Worm (Caenorhabditis elegans) whole organism, L4 larva: Measurements from ENCODE around the gene Y75B12B.3.
A peak's percentile ranks its signal among the peaks of the same experiment; 100 is the strongest.

Experiments used
- D1046.2 ChIP-seq: fragments of 200-800 bp; sonication (Bioruptor generic); IDR thresholded peaks from 2 replicates; pipeline ENCODE4 v1.3.6; 2022; ENCODE audit warnings: missing genetic modification characterization, missing compliant biosample characterization
- F37D6.2 ChIP-seq: sonication (generic microtip); optimal IDR thresholded peaks from 2 replicates; lab custom pipeline; 2016; ENCODE audit warnings: mild to moderate bottlenecking, missing genetic modification characterization, missing compliant biosample characterization
- T26A8.4 ChIP-seq: fragments of 200-800 bp; sonication (Bioruptor generic); IDR thresholded peaks from 2 replicates; pipeline ENCODE4 v1.3.6; 2022; ENCODE audit warnings: missing genetic modification characterization, missing compliant biosample characterization
- Y105C5A.15 ChIP-seq: fragments of 200-800 bp; sonication (Bioruptor generic); IDR thresholded peaks from 2 replicates; pipeline ENCODE4 v1.3.6; 2022; ENCODE audit warnings: missing genetic modification characterization, missing compliant biosample characterization
- Y48G9A.11 ChIP-seq: fragments of 200-800 bp; sonication (Bioruptor generic); IDR thresholded peaks from 2 replicates; pipeline ENCODE4 v1.3.6; 2022; ENCODE audit warnings: missing genetic modification reagents, missing genetic modification characterization, missing compliant biosample characterization
- Y75B8A.6 ChIP-seq: fragments of 200-800 bp; sonication (Bioruptor generic); IDR thresholded peaks from 2 replicates; pipeline ENCODE4 v1.3.6; 2022; ENCODE audit warnings: missing genetic modification reagents, missing genetic modification characterization, missing compliant biosample characterization
- ZK337.2 ChIP-seq: fragments of 200-800 bp; sonication (Bioruptor generic); IDR thresholded peaks from 2 replicates; pipeline ENCODE4 v1.3.6; 2022; ENCODE audit warnings: missing genetic modification reagents, missing genetic modification characterization, missing compliant biosample characterization
- ZK546.5 ChIP-seq, 2 experiments: sonication (generic microtip); optimal IDR thresholded peaks; 2 replicates each; lab custom pipeline; 2017; ENCODE audit warnings: missing biosample characterization in 2 of 2, missing genetic modification characterization in 2 of 2
- aha-1 ChIP-seq: fragments of 150-350 bp; peaks from one replicate; lab custom pipeline; 2014; ENCODE audit warnings: missing biosample characterization, missing genetic modification characterization
- ama-1 ChIP-seq: fragments of 150-350 bp; optimal IDR thresholded peaks from 2 replicates; lab custom pipeline; 2014; ENCODE audit warnings: inconsistent platforms, mixed read lengths
- arid-1 ChIP-seq: fragments of 200-800 bp; sonication (Bioruptor generic); conservative IDR thresholded peaks from 2 replicates; pipeline ENCODE4 v1.3.6; 2022; ENCODE audit warnings: missing genetic modification reagents, missing genetic modification characterization, missing compliant biosample characterization
- ceh-20 ChIP-seq: fragments of 200-800 bp; sonication (Bioruptor generic); IDR thresholded peaks from 2 replicates; pipeline ENCODE4 v1.3.6; 2022; ENCODE audit warnings: missing genetic modification reagents, missing genetic modification characterization, missing compliant biosample characterization
- ceh-32 ChIP-seq: sonication (generic microtip); optimal IDR thresholded peaks from 2 replicates; lab custom pipeline; 2016; ENCODE audit warnings: mild to moderate bottlenecking, missing genetic modification characterization, missing compliant biosample characterization; ENCODE audit not compliant: poor library complexity
- ceh-82 ChIP-seq: sonication (generic microtip); optimal IDR thresholded peaks from 2 replicates; lab custom pipeline; 2017; ENCODE audit warnings: missing biosample characterization, missing genetic modification characterization
- ces-1 ChIP-seq: fragments of 150-350 bp; sonication (generic microtip); optimal IDR thresholded peaks from 4 replicates; lab custom pipeline; 2014; ENCODE audit warnings: missing biosample characterization, missing genetic modification reagents, missing genetic modification characterization
- ctbp-1 ChIP-seq: fragments of 200-800 bp; sonication (Bioruptor generic); IDR thresholded peaks from 2 replicates; pipeline ENCODE4 v1.3.6; 2022; ENCODE audit warnings: missing genetic modification reagents, missing genetic modification characterization, missing compliant biosample characterization
- daf-12 ChIP-seq: fragments of 150-350 bp; optimal IDR thresholded peaks from 2 replicates; lab custom pipeline; 2014; ENCODE audit warnings: missing biosample characterization, missing genetic modification reagents, missing genetic modification characterization
- daf-16 ChIP-seq, 3 experiments: sonication (generic microtip); optimal IDR thresholded peaks; 2 replicates each; lab custom pipeline; 2016 to 2017; ENCODE audit warnings: missing genetic modification characterization in 3 of 3, missing genetic modification reagents in 3 of 3, mild to moderate bottlenecking in 2 of 3, missing compliant biosample characterization in 2 of 3, missing biosample characterization in 1 of 3, moderate library complexity in 1 of 3
- dpl-1 ChIP-seq: fragments of 150-350 bp; optimal IDR thresholded peaks from 2 replicates; lab custom pipeline; 2014; ENCODE audit warnings: missing biosample characterization, missing genetic modification reagents, missing genetic modification characterization
- dve-1 ChIP-seq: sonication (generic microtip); optimal IDR thresholded peaks from 2 replicates; lab custom pipeline; 2017; ENCODE audit warnings: antibody characterized with exemption, mild to moderate bottlenecking, missing genetic modification characterization, missing compliant biosample characterization; ENCODE audit not compliant: insufficient read depth
- egl-27 ChIP-seq: sonication (generic microtip); optimal IDR thresholded peaks from 3 replicates; lab custom pipeline; 2017; ENCODE audit warnings: missing biosample characterization, missing genetic modification reagents, missing genetic modification characterization
- fkh-10 ChIP-seq: fragments of 150-350 bp; optimal IDR thresholded peaks from 2 replicates; lab custom pipeline; 2014; ENCODE audit warnings: missing biosample characterization, missing genetic modification reagents, missing genetic modification characterization
- hlh-11 ChIP-seq: fragments of 200-800 bp; sonication (Bioruptor generic); optimal IDR thresholded peaks from 2 replicates; lab custom pipeline; 2018; ENCODE audit warnings: mild to moderate bottlenecking, missing genetic modification characterization, missing compliant biosample characterization
- lim-7 ChIP-seq: fragments of 200-800 bp; sonication (Bioruptor generic); IDR thresholded peaks from 2 replicates; pipeline ENCODE4 v1.3.6; 2022; ENCODE audit warnings: missing genetic modification characterization, missing compliant biosample characterization
- lin-1 ChIP-seq: fragments of 200-800 bp; sonication (Bioruptor generic); IDR thresholded peaks from 2 replicates; pipeline ENCODE4 v1.3.6; 2022; ENCODE audit warnings: missing genetic modification reagents, missing genetic modification characterization, missing compliant biosample characterization
- lin-13 ChIP-seq: fragments of 150-350 bp; optimal IDR thresholded peaks from 2 replicates; lab custom pipeline; 2014; ENCODE audit warnings: missing biosample characterization, missing genetic modification reagents, missing genetic modification characterization
- lin-15B ChIP-seq: fragments of 150-350 bp; sonication (generic microtip); optimal IDR thresholded peaks from 3 replicates; lab custom pipeline; 2014; ENCODE audit warnings: missing biosample characterization, missing genetic modification characterization
- lin-29 ChIP-seq: fragments of 200-800 bp; sonication (Bioruptor generic); IDR thresholded peaks from 2 replicates; pipeline ENCODE4 v1.3.6; 2022; ENCODE audit warnings: missing genetic modification reagents, missing genetic modification characterization, missing compliant biosample characterization
- lir-3 ChIP-seq: sonication (generic microtip); optimal IDR thresholded peaks from 2 replicates; lab custom pipeline; 2016; ENCODE audit warnings: mild to moderate bottlenecking, missing genetic modification characterization, missing compliant biosample characterization
- lsy-2 ChIP-seq, 2 experiments: fragments of 150-350 bp in 1 of 2; sonication (generic microtip) in 1 of 2; optimal IDR thresholded peaks; 2 replicates each; lab custom pipeline; 2014 to 2017; ENCODE audit warnings: missing biosample characterization in 2 of 2, missing genetic modification characterization in 2 of 2
- mdl-1 ChIP-seq, 2 experiments: fragments of 150-350 bp in 1 of 2; sonication (generic microtip) in 1 of 2; optimal IDR thresholded peaks; 2 replicates each; lab custom pipeline; 2014 to 2017; ENCODE audit warnings: missing biosample characterization in 2 of 2, missing genetic modification characterization in 2 of 2
- mdt-29 ChIP-seq: fragments of 200-800 bp; sonication (Bioruptor generic); IDR thresholded peaks from 2 replicates; pipeline ENCODE4 v1.3.6; 2022; ENCODE audit warnings: missing genetic modification reagents, missing genetic modification characterization, missing compliant biosample characterization
- mxl-2 ChIP-seq: fragments of 200-800 bp; sonication (Bioruptor generic); conservative IDR thresholded peaks from 2 replicates; pipeline ENCODE4 v1.3.6; 2022; ENCODE audit warnings: missing genetic modification reagents, missing genetic modification characterization, missing compliant biosample characterization
- mxl-3 ChIP-seq: fragments of 200-800 bp; sonication (Bioruptor generic); optimal IDR thresholded peaks from 2 replicates; lab custom pipeline; 2018; ENCODE audit warnings: mild to moderate bottlenecking, missing genetic modification characterization, missing compliant biosample characterization
- nhr-25 ChIP-seq: sonication (generic microtip); optimal IDR thresholded peaks from 2 replicates; lab custom pipeline; 2017; ENCODE audit warnings: missing genetic modification characterization, mild to moderate bottlenecking, missing compliant biosample characterization, antibody characterized with exemption, moderate library complexity, borderline replicate concordance; ENCODE audit not compliant: insufficient read depth
- nhr-28 ChIP-seq: fragments of 150-350 bp; optimal IDR thresholded peaks from 2 replicates; lab custom pipeline; 2014; ENCODE audit warnings: missing biosample characterization, missing genetic modification characterization
- nhr-6 ChIP-seq: fragments of 150-350 bp; optimal IDR thresholded peaks from 2 replicates; lab custom pipeline; 2014; ENCODE audit warnings: missing biosample characterization, missing genetic modification characterization
- nhr-77 ChIP-seq: fragments of 150-350 bp; optimal IDR thresholded peaks from 2 replicates; lab custom pipeline; 2014; ENCODE audit warnings: missing biosample characterization, missing genetic modification characterization
- pha-4 ChIP-seq, 2 experiments: fragments of 150-350 bp in 1 of 2; fragments of 200-800 bp in 1 of 2; sonication (Bioruptor generic) in 1 of 2; IDR thresholded peaks in 1 of 2; optimal IDR thresholded peaks in 1 of 2; 2 replicates each; pipeline versions ENCODE4 v1.3.6 to Lab custom; 2014 to 2022; ENCODE audit warnings: missing genetic modification characterization in 2 of 2, missing genetic modification reagents in 2 of 2, missing biosample characterization in 1 of 2, missing compliant biosample characterization in 1 of 2
- php-3 ChIP-seq: fragments of 200-800 bp; sonication (Bioruptor generic); IDR thresholded peaks from 2 replicates; pipeline ENCODE4 v1.3.6; 2022; ENCODE audit warnings: missing genetic modification reagents, missing genetic modification characterization, missing compliant biosample characterization
- rbr-2 ChIP-seq: sonication (generic microtip); optimal IDR thresholded peaks from 2 replicates; lab custom pipeline; 2016; ENCODE audit warnings: missing genotype, missing genetic modification characterization, missing compliant biosample characterization
- saeg-2 ChIP-seq: fragments of 200-800 bp; sonication (Bioruptor generic); IDR thresholded peaks from 2 replicates; pipeline ENCODE4 v1.3.6; 2022; ENCODE audit warnings: missing genetic modification reagents, missing genetic modification characterization, missing compliant biosample characterization
- sdz-12 ChIP-seq: fragments of 200-800 bp; sonication (Bioruptor generic); optimal IDR thresholded peaks from 2 replicates; lab custom pipeline; 2018; ENCODE audit warnings: mild to moderate bottlenecking, missing genetic modification characterization, missing compliant biosample characterization
- set-16 ChIP-seq: fragments of 200-800 bp; sonication (Bioruptor generic); IDR thresholded peaks from 2 replicates; pipeline ENCODE4 v1.3.6; 2022; ENCODE audit warnings: missing genetic modification reagents, missing genetic modification characterization, missing compliant biosample characterization
- skn-1 ChIP-seq: fragments of 150-350 bp; optimal IDR thresholded peaks from 2 replicates; lab custom pipeline; 2014; ENCODE audit warnings: missing biosample characterization, missing genetic modification characterization
- tra-1 ChIP-seq: fragments of 200-800 bp; sonication (Bioruptor generic); IDR thresholded peaks from 2 replicates; pipeline ENCODE4 v1.3.6; 2022; ENCODE audit warnings: missing genetic modification reagents, missing genetic modification characterization, missing compliant biosample characterization
- unc-130 ChIP-seq: sonication (generic microtip); optimal IDR thresholded peaks from 2 replicates; lab custom pipeline; 2016; ENCODE audit warnings: missing genetic modification reagents, missing genetic modification characterization, missing compliant biosample characterization
- unc-39 ChIP-seq: sonication (generic microtip); optimal IDR thresholded peaks from 2 replicates; lab custom pipeline; 2017; ENCODE audit warnings: missing biosample characterization, missing genetic modification characterization
- zag-1 ChIP-seq: fragments of 150-350 bp; optimal IDR thresholded peaks from 2 replicates; lab custom pipeline; 2014; ENCODE audit warnings: missing biosample characterization, missing genetic modification characterization
- zfp-3 ChIP-seq: fragments of 200-800 bp; sonication (Bioruptor generic); conservative IDR thresholded peaks from 2 replicates; pipeline ENCODE4 v1.3.6; 2022; ENCODE audit warnings: missing genetic modification reagents, missing genetic modification characterization, missing compliant biosample characterization
- zip-2 ChIP-seq: fragments of 150-350 bp; optimal IDR thresholded peaks from 2 replicates; lab custom pipeline; 2014; ENCODE audit warnings: missing biosample characterization, missing genetic modification characterization

Gene Y75B12B.3

DNA sequence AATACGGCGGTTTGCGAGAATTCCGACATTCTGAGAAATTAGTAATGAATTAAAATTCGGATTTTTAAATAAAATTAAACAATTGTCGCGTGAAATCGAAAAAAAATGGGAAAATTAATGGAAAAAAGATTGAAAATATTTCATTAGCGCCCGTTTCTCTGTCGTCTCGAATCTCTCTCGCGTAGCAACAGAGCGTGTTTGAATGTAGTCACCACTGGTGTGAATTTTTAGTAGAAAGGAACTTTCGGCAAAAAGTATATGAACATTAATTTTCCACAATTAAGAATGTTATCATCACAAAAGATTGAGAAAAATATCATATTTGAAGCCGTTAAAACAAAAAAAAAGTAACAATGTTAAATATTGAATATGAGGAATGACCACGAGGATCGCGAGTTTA is 49.3 kb downstream of the Y75B12B.3 start, which contains the start of gene aipl-1 (continued):
- TF ChIP-seq ZK546.5 (tag; optimal IDR thresholded peaks at IDR 0.05; lab: Kevin White, UChicago), result no peak
- TF ChIP-seq mdt-29 (GFP tag; lab: Robert Waterston, UW), result no peak
- no peak for TF ChIP-seq saeg-2
- peak; percentile 58 for TF ChIP-seq lin-13 (GFP tag; lab: Kevin White, UChicago)
- TF ChIP-seq nhr-28, result peak; percentile 69
- no peak for TF ChIP-seq zip-2 (tag; lab: Kevin White, UChicago)
- peak; percentile 41 for TF ChIP-seq rbr-2
- no peak for TF ChIP-seq Y48G9A.11 (GFP tag; lab: Robert Waterston, UW)
- peak; percentile 79 for TF ChIP-seq nhr-77 (tag; lab: Kevin White, UChicago)
- TF ChIP-seq dpl-1 (GFP tag; lab: Kevin White, UChicago), result peak; percentile 85
- no peak for TF ChIP-seq Y75B8A.6
- TF ChIP-seq mdl-1 (tag; optimal IDR thresholded peaks at IDR 0.05; lab: Kevin White, UChicago), result peak in 1 of 2 experiments; percentile 21
- no peak for TF ChIP-seq ama-1 (lab: Kevin White, UChicago)
- TF ChIP-seq nhr-25 (tag; lab: Kevin White, UChicago), result no peak
- TF ChIP-seq Y105C5A.15 (GFP tag; lab: Robert Waterston, UW), result no peak
- no peak for TF ChIP-seq sdz-12 (GFP tag; lab: Kevin White, UChicago)
- peak; percentile 47 for TF ChIP-seq unc-130 (GFP tag; lab: Kevin White, UChicago)
- TF ChIP-seq hlh-11 (tag; lab: Kevin White, UChicago), result peak; percentile 31
- no peak for TF ChIP-seq aha-1 (tag; lab: Kevin White, UChicago)
- TF ChIP-seq lin-1 (GFP tag; lab: Robert Waterston, UW), result no peak
- TF ChIP-seq unc-39 (tag; lab: Kevin White, UChicago), result no peak
- no peak for TF ChIP-seq D1046.2 (GFP tag; lab: Robert Waterston, UW)
- TF ChIP-seq lin-15B (tag; lab: Kevin White, UChicago), result peak; percentile 46
- no peak for TF ChIP-seq daf-16 (GFP tag; optimal IDR thresholded peaks at IDR 0.05; lab: Kevin White, UChicago)
- peak; percentile 10 for TF ChIP-seq daf-16 (tag; optimal IDR thresholded peaks at IDR 0.05; lab: Kevin White, UChicago)
- TF ChIP-seq lin-29 (GFP tag; lab: Robert Waterston, UW), result no peak
- no peak for TF ChIP-seq lir-3
- TF ChIP-seq lsy-2 (tag; optimal IDR thresholded peaks at IDR 0.05; lab: Kevin White, UChicago), result peak in 1 of 2 experiments; percentile 46
- no peak for TF ChIP-seq tra-1 (GFP tag; lab: Robert Waterston, UW)
- no peak for TF ChIP-seq daf-12 (tag; lab: Kevin White, UChicago)
- no peak for TF ChIP-seq ceh-32 (tag; lab: Kevin White, UChicago)
- TF ChIP-seq egl-27 (tag; lab: Kevin White, UChicago), result no peak
- TF ChIP-seq skn-1 (tag; lab: Kevin White, UChicago), result no peak
- TF ChIP-seq zag-1 (tag; lab: Kevin White, UChicago), result no peak
- TF ChIP-seq mxl-3 (GFP tag; lab: Kevin White, UChicago), result no peak
- no peak for TF ChIP-seq ctbp-1
- TF ChIP-seq set-16 (GFP tag; lab: Robert Waterston, UW), result no peak
- TF ChIP-seq arid-1, result no peak
- TF ChIP-seq ZK337.2 (GFP tag; lab: Robert Waterston, UW), result peak; percentile 47; the same call in 1 of the 2 replicates
- no peak for TF ChIP-seq php-3 (GFP tag; lab: Robert Waterston, UW)
- no peak for TF ChIP-seq T26A8.4 (GFP tag; lab: Robert Waterston, UW)
- no peak for TF ChIP-seq zfp-3 (GFP tag; lab: Robert Waterston, UW)
- TF ChIP-seq ceh-20 (GFP tag; lab: Robert Waterston, UW), result no peak
- no peak for TF ChIP-seq pha-4 (GFP tag; IDR thresholded peaks at IDR 0.05; lab: Robert Waterston, UW)
- peak; percentile 47 for TF ChIP-seq pha-4 (tag; optimal IDR thresholded peaks at IDR 0.05; lab: Kevin White, UChicago)
- no peak for TF ChIP-seq mxl-2 (GFP tag; lab: Robert Waterston, UW)
- peak; percentile 55 for TF ChIP-seq dve-1 (tag; lab: Kevin White, UChicago)
- peak; percentile 97 for TF ChIP-seq nhr-6 (tag; lab: Kevin White, UChicago)
- TF ChIP-seq F37D6.2 (tag; lab: Kevin White, UChicago), result no peak
- no peak for TF ChIP-seq lim-7 (GFP tag; lab: Robert Waterston, UW)
- TF ChIP-seq ceh-82 (tag; lab: Kevin White, UChicago), result no peak
- TF ChIP-seq fkh-10, result peak; percentile 60
- no peak for TF ChIP-seq ces-1 (GFP tag; lab: Kevin White, UChicago)
